Worm (Caenorhabditis elegans): ENCODE data around the gene npr-30.

DNA sequence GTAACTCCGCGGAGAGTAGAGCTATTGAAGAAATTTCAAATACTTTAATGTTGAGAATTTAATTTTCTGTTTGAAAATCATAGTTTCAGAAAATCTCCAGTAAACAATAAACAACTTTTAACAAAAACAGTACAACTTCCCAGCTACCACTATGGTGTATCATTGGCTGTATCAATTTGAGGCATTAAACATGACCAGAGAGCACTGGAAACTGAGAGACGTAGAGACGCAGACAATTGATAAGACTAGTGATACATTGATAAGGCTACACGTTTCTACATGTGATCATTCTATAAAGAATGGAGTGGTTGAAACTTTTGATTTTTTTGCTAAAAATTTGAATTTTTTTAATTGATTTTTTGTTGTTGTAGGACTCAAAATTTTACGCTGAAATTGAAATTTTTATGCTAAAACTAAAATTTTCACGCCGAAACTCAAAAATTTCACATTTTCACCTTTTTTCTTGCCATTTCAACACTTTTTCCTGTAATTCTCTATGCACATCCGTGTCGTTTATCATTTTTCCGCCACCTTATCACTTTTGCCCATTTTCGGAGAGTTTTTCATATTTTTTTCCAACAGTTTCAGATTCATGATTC is 12.2 kb downstream of the npr-30 start, which contains the start of gene H10E21.1:
- TF ChIP-seq mdl-1 (tag; optimal IDR thresholded peaks at IDR 0.05) (no peak), unc-62 (GFP tag; optimal IDR thresholded peaks at IDR 0.05) (no peak), snpc-4 (tag; optimal IDR thresholded peaks at IDR 0.05) (no peak), aly-2 (tag; optimal IDR thresholded peaks at IDR 0.05) (no peak), blmp-1 (tag; optimal IDR thresholded peaks at IDR 0.05; ENCODE audit: insufficient read depth) (no peak), C34F6.9 (tag; optimal IDR thresholded peaks at IDR 0.05) (no peak), nhr-21 (tag; optimal IDR thresholded peaks at IDR 0.05) (no peak), elt-3 (tag; optimal IDR thresholded peaks at IDR 0.05) (no peak), nhr-10 (tag; optimal IDR thresholded peaks at IDR 0.05) (no peak), nhr-23 (tag; optimal IDR thresholded peaks at IDR 0.05) (no peak), nhr-6 (tag; optimal IDR thresholded peaks at IDR 0.05) (no peak), egl-27 (tag; optimal IDR thresholded peaks at IDR 0.05) (no peak)
